Worm (Caenorhabditis elegans): ENCODE results near the gene fbxb-85.

Gene fbxb-85

ce11 chrIII:10820592-10821242 lies 28.0 kb downstream of the fbxb-85 start (continued):
- TF ChIP-seq ekl-4 (GFP tag; IDR thresholded peaks at IDR 0.05) (no peak), B0019.2 (GFP tag; conservative IDR thresholded peaks at IDR 0.05) (no peak), nhr-80 (tag; optimal IDR thresholded peaks at IDR 0.05) (peak; percentile 4), madf-6 (GFP tag; IDR thresholded peaks at IDR 0.05) (peak; percentile 78), F57C9.4 (tag; optimal IDR thresholded peaks at IDR 0.05) (no peak), nfya-2 (GFP tag; IDR thresholded peaks at IDR 0.05) (no peak), him-1 (tag; optimal IDR thresholded peaks at IDR 0.05) (peak; percentile 6), F49E8.2 (tag; optimal IDR thresholded peaks at IDR 0.05; ENCODE audit: insufficient read depth) (no peak), ets-4 (GFP tag; optimal IDR thresholded peaks at IDR 0.05) (no peak), tbx-9 (tag; optimal IDR thresholded peaks at IDR 0.05; ENCODE audit: borderline replicate concordance) (no peak), dox-1 (GFP tag; IDR thresholded peaks at IDR 0.05) (peak; percentile 37; the same call in 1 of the 2 replicates), dpff-1 (tag; optimal IDR thresholded peaks at IDR 0.05) (no peak), lin-35 (GFP tag; optimal IDR thresholded peaks at IDR 0.05) (no peak), Y53F4B.3 (GFP tag; IDR thresholded peaks at IDR 0.05) (no peak), unc-62 (GFP tag; optimal IDR thresholded peaks at IDR 0.05) (no peak), ceh-79 (tag; optimal IDR thresholded peaks at IDR 0.05) (no peak), attf-5 (GFP tag; optimal IDR thresholded peaks at IDR 0.05) (no peak), F23B12.7 (tag; optimal IDR thresholded peaks at IDR 0.05; ENCODE audit: insufficient read depth) (peak; percentile 16), pha-4 (tag; optimal IDR thresholded peaks at IDR 0.05) (no peak), sea-2 (GFP tag; IDR thresholded peaks at IDR 0.05) (no peak), rpc-1 (optimal IDR thresholded peaks at IDR 0.05) (no peak), rpc-1 (tag; optimal IDR thresholded peaks at IDR 0.05) (no peak), zim-3 (tag; optimal IDR thresholded peaks at IDR 0.05) (no peak), mel-28 (tag; optimal IDR thresholded peaks at IDR 0.05; ENCODE audit: borderline replicate concordance) (no peak), nhr-27 (tag; optimal IDR thresholded peaks at IDR 0.05) (no peak)

ce11 chrIII:10819778-10820177 lies 29.0 kb downstream of the fbxb-85 start:
- TF ChIP-seq mel-28 (tag; optimal IDR thresholded peaks at IDR 0.05; ENCODE audit: borderline replicate concordance) (no peak), tlf-1 (GFP tag; optimal IDR thresholded peaks at IDR 0.05) (no peak), aptf-3 (GFP tag; IDR thresholded peaks at IDR 0.05) (no peak), K12H6.12 (tag; optimal IDR thresholded peaks at IDR 0.05) (peak; percentile 52), F23B12.7 (tag; optimal IDR thresholded peaks at IDR 0.05; ENCODE audit: insufficient read depth) (no peak), attf-6 (GFP tag; IDR thresholded peaks at IDR 0.05) (no peak), ekl-4 (GFP tag; IDR thresholded peaks at IDR 0.05) (no peak), madf-6 (GFP tag; IDR thresholded peaks at IDR 0.05) (0 out of 2 replicates have a peak, but pooled peaks have one; percentile 17), sdz-38 (tag; optimal IDR thresholded peaks at IDR 0.05) (no peak), nhr-27 (tag; optimal IDR thresholded peaks at IDR 0.05) (no peak), zfh-2 (GFP tag; conservative IDR thresholded peaks at IDR 0.05) (peak; percentile 82), F10E7.11 (tag; optimal IDR thresholded peaks at IDR 0.05) (no peak), ceh-100 (GFP tag; IDR thresholded peaks at IDR 0.05) (no peak), C06A6.2 (GFP tag; conservative IDR thresholded peaks at IDR 0.05) (no peak), hlh-26 (GFP tag; conservative IDR thresholded peaks at IDR 0.05) (no peak), snpc-1.3 (tag; optimal IDR thresholded peaks at IDR 0.05; ENCODE audit: insufficient read depth) (no peak), nhr-90 (tag; optimal IDR thresholded peaks at IDR 0.05) (peak; percentile 20), lir-1 (GFP tag; conservative IDR thresholded peaks at IDR 0.05) (no peak), cebp-2 (GFP tag; IDR thresholded peaks at IDR 0.05) (peak; percentile 77; the same call in 1 of the 2 replicates), cebp-1 (GFP tag; IDR thresholded peaks at IDR 0.05) (no peak), cebp-1 (tag; optimal IDR thresholded peaks at IDR 0.05) (peak; percentile 34), F37B4.10 (GFP tag; IDR thresholded peaks at IDR 0.05) (no peak), nfyb-1 (GFP tag; IDR thresholded peaks at IDR 0.05) (peak; percentile 74; the same call in 1 of the 2 replicates), egl-44 (GFP tag; IDR thresholded peaks at IDR 0.05) (no peak; the same call in 1 of the 2 replicates), F55B11.4 (tag; optimal IDR thresholded peaks at IDR 0.05; ENCODE audit: borderline replicate concordance, insufficient read depth) (no peak), D2030.7 (GFP tag; IDR thresholded peaks at IDR 0.05) (no peak), unc-62 (GFP tag; optimal IDR thresholded peaks at IDR 0.05) (no peak), lsy-27 (tag; optimal IDR thresholded peaks at IDR 0.05; ENCODE audit: borderline replicate concordance, insufficient read depth) (no peak)

Data from whole organism, young adult.